Worm (Caenorhabditis elegans): ENCODE measurements around the gene sid-5.

sid-5 gene

DNA sequence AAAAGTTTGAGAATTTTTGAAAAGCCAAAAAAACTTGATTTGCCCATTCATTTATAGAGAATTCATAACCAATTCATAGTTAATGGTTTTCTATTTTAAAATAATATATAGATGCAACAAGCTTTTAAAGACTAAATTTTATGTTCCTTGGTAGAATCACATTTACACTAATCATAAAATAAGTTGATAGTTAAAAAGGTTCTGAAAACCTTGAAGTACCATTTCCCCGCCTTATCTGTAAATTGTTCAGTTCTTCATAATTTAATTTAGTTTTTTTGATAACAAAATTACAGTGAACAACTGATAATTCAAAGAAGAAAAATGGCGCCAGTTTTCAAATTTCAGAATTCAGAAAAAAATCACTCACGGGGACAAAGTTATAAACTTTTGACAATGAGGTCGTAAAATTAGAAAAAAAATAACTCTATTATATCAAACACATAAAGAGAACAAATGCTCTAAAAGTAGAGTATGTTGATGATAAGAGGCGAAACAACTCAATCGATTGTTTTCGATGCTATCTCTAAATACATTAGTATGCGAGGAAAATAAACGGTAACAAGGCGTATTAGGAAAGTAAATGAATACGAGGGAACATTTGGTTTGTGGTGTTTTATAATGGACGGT is 19.2 kb upstream of the sid-5 start, which contains the start of gene F41C6.7:
Gene F41C6.7, minus strand, starts transcription at position 51 of the 627 bp plus-strand sequence.
- TF ChIP-seq nhr-28 (tag; optimal IDR thresholded peaks at IDR 0.05) = no peak

DNA sequence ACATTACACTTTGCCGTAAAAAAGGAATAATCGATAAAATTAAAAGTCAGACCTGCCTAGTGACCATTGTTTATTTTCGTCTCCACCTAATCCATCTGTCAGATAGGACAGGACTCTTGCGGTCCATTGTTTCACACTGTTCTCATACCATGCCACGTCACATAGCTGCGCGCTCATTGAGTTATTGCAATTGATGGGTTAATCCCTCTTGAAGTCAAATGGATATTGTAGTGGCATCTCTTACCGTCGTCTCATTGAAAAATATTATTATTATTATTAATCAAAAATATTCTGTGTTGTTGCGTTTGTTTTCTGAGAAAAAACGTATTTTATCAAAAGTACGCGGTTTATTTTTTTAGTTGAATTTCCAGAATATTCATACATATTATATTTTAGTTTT is 16.3 kb upstream of the sid-5 start:
- TF ChIP-seq bed-3 (GFP tag; optimal IDR thresholded peaks at IDR 0.05) = no peak
- TF ChIP-seq nhr-2 (tag; optimal IDR thresholded peaks at IDR 0.05) = peak; percentile 71

DNA sequence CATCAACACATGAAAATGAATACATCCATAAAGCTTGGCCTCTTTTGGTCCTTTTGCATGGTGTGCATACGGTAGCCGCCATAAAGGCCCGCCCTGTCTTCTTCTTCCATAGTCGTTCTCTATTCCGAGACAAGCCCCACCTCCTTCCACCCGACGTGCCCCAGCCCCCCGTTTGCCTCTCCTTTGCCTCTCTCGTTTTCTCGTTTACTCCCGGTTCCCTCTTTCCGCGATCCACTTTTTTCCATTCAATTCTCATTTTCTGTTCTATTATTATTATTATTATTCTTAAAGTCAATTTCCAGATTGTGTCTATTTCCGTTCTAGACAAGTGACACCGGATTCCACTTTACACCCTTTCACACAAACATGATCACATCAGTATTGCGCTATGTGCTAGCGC is 15.1 kb upstream of the sid-5 start, which contains the start of gene unc-6:
Gene unc-6, plus strand, starts transcription at position 301 of the 400 bp plus-strand sequence.
- TF ChIP-seq nhr-237 (tag; optimal IDR thresholded peaks at IDR 0.05) (no peak), sptf-1 (tag; optimal IDR thresholded peaks at IDR 0.05) (no peak), nhr-2 (tag; optimal IDR thresholded peaks at IDR 0.05) (no peak), bed-3 (GFP tag; optimal IDR thresholded peaks at IDR 0.05) (no peak), ceh-83 (GFP tag; optimal IDR thresholded peaks at IDR 0.05) (no peak), mls-2 (tag; optimal IDR thresholded peaks at IDR 0.05) (no peak), mab-5 (tag; optimal IDR thresholded peaks at IDR 0.05) (no peak), ceh-39 (tag; optimal IDR thresholded peaks at IDR 0.05) (no peak), blmp-1 (tag; optimal IDR thresholded peaks at IDR 0.05) (no peak), nhr-12 (tag; optimal IDR thresholded peaks at IDR 0.05) (no peak), elt-1 (tag; optimal IDR thresholded peaks at IDR 0.05; ENCODE audit: borderline replicate concordance, insufficient read depth) (no peak)

DNA sequence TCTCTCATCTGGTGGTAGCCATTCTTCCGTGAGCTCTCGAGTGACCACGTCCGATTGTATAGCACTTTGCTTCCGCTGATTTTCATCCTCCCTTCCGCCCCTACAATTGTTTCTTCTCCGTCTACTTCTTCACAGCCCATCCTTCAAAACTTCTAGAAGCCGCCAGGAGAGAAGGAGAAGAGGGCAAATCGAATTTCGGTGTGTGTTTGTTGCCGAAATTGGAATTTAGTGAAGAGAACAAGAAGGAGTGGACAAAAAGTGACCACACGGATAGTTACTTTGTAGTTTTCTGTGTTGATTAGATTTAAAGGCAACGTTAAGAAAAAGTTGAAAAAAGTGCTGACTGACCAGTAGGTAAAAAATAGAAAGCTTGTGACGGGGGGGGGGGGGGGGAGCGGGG is 11.4 kb upstream of the sid-5 start:
- TF ChIP-seq nhr-2 (tag; optimal IDR thresholded peaks at IDR 0.05) (no peak), tbx-8 (GFP tag; optimal IDR thresholded peaks at IDR 0.05) (no peak), ces-1 (GFP tag; optimal IDR thresholded peaks at IDR 0.05) (peak; percentile 83), mep-1 (tag; optimal IDR thresholded peaks at IDR 0.05) (no peak), pha-4 (tag; optimal IDR thresholded peaks at IDR 0.05) (no peak), M03D4.4 (tag; optimal IDR thresholded peaks at IDR 0.05) (no peak), nhr-28 (tag; optimal IDR thresholded peaks at IDR 0.05) (no peak)

DNA sequence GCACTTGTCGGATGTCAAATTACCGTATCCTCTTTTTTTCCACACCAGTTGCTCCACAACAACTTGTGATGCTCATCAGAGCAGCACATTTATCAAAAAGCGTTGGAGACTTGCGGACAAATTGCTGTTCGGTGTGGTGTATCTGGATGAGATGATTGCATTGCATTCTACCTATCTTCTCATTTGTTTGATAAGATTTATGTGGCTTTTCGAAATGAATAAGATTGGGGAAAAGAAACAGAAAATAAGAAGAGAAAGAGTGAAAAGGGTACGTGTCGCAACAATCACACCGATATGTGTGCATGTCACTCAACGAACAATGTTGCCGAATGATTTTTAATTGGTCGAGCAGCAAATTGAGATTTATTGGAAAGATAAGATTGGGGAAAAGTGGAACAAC is 10.4 kb upstream of the sid-5 start:
- TF ChIP-seq unc-62 (GFP tag; optimal IDR thresholded peaks at IDR 0.05) = peak; percentile 95
- no peak for TF ChIP-seq sem-2 (GFP tag; optimal IDR thresholded peaks at IDR 0.05)
- no peak for TF ChIP-seq nhr-12 (tag; optimal IDR thresholded peaks at IDR 0.05)
- peak; percentile 56 for TF ChIP-seq unc-120 (tag; optimal IDR thresholded peaks at IDR 0.05; ENCODE audit: poor library complexity, severe bottlenecking)
- TF ChIP-seq drap-1 (GFP tag; optimal IDR thresholded peaks at IDR 0.05) = no peak
- TF ChIP-seq M03D4.4 (tag; optimal IDR thresholded peaks at IDR 0.05) = no peak
- peak; percentile 43 for TF ChIP-seq mab-5 (tag; optimal IDR thresholded peaks at IDR 0.05)
- no peak for TF ChIP-seq nhr-2 (tag; optimal IDR thresholded peaks at IDR 0.05)
- no peak for TF ChIP-seq tbx-8 (GFP tag; optimal IDR thresholded peaks at IDR 0.05)

DNA sequence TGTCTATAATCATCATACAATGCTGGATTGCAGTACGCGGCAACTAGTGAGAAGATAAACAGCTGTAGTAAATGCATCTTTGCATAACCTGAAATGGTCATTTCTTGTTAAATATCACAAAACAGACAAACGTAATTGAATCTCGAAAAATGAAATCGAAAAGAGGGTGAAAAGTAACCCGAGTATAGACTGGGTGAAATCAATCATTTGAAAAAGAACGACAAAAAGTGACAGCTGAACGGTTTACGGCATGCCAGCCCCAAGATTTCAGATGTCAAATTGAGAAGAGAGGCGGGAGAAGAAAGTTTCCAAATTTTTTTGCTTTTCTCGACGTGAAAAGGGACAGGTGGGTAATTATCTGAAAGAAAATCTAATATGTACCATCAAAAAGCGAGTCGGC is 4.7 kb upstream of the sid-5 start, which contains the start of gene F14B8.4:
Gene F14B8.4, minus strand, starts transcription at position 101 of the 400 bp plus-strand sequence.
- TF ChIP-seq snpc-4 (tag; optimal IDR thresholded peaks at IDR 0.05) (no peak), ceh-83 (GFP tag; optimal IDR thresholded peaks at IDR 0.05) (no peak), M03D4.4 (tag; optimal IDR thresholded peaks at IDR 0.05) (no peak), elt-3 (tag; optimal IDR thresholded peaks at IDR 0.05) (no peak), mab-5 (tag; optimal IDR thresholded peaks at IDR 0.05) (no peak), ces-1 (GFP tag; optimal IDR thresholded peaks at IDR 0.05) (no peak), ceh-43 (GFP tag; optimal IDR thresholded peaks at IDR 0.05) (no peak), elt-1 (tag; optimal IDR thresholded peaks at IDR 0.05; ENCODE audit: borderline replicate concordance, insufficient read depth) (no peak), ham-2 (GFP tag; optimal IDR thresholded peaks at IDR 0.05) (no peak), nhr-76 (tag; optimal IDR thresholded peaks at IDR 0.05) (no peak), blmp-1 (tag; optimal IDR thresholded peaks at IDR 0.05) (no peak), zip-8 (tag; optimal IDR thresholded peaks at IDR 0.05) (no peak)

DNA sequence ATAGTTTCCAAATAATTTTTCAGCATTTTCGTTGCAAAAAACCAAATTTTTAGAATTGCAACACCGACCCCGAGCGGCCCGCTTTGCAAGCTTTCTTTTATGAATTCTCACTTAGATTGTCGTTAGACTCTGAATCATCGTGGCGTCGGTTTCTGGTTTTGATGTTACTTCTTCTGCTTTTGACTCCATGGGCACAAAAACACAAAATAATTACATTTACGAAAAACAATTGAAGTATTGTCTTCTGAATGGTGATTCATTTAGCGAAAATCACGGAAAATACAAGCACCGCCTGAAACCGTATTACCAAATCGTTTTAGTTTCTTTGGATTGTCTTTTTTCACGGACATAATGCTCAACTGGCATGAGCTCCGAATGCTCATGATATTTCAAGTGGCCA is 3.4 kb upstream of the sid-5 start, which contains the start of gene pes-23:
Gene pes-23, plus strand, starts transcription at position 301 of the 400 bp plus-strand sequence.
- no peak for TF ChIP-seq flh-1 (GFP tag; optimal IDR thresholded peaks at IDR 0.05)
- TF ChIP-seq ceh-83 (GFP tag; optimal IDR thresholded peaks at IDR 0.05) = no peak
- TF ChIP-seq unc-39 (tag; optimal IDR thresholded peaks at IDR 0.05) = no peak
- TF ChIP-seq nhr-2 (tag; optimal IDR thresholded peaks at IDR 0.05) = no peak
- TF ChIP-seq mls-2 (tag; optimal IDR thresholded peaks at IDR 0.05) = no peak
- no peak for TF ChIP-seq snpc-4 (tag; optimal IDR thresholded peaks at IDR 0.05)
- no peak for TF ChIP-seq unc-62 (GFP tag; optimal IDR thresholded peaks at IDR 0.05)
- no peak for TF ChIP-seq unc-120 (tag; optimal IDR thresholded peaks at IDR 0.05; ENCODE audit: poor library complexity, severe bottlenecking)

Measured in whole organism, mixed stage, embryonic.